Worm (Caenorhabditis elegans) whole organism, midembryonic: Measurements from ENCODE around the gene scc-2.

ENCODE experiments used
- T22C8.4 ChIP-seq: fragments of 200-800 bp; sonication (Bioruptor generic); IDR thresholded peaks from 2 replicates; pipeline ENCODE4 v1.3.6; 2022; ENCODE audit warnings: missing genetic modification characterization, missing compliant biosample characterization
- cog-1 ChIP-seq: sonication (generic microtip); optimal IDR thresholded peaks from 2 replicates; lab custom pipeline; 2016; ENCODE audit warnings: missing genetic modification characterization, missing compliant biosample characterization
- flt-1 ChIP-seq: fragments of 200-800 bp; sonication (Bioruptor generic); IDR thresholded peaks from 2 replicates; pipeline ENCODE4 v1.3.6; 2022; ENCODE audit warnings: missing genetic modification characterization, missing compliant biosample characterization
- klf-2 ChIP-seq: fragments of 200-800 bp; sonication (Bioruptor generic); conservative IDR thresholded peaks from 2 replicates; pipeline ENCODE4 v1.3.6; 2022; ENCODE audit warnings: missing genetic modification reagents, missing genetic modification characterization, missing compliant biosample characterization
- med-1 ChIP-seq: sonication (generic microtip); optimal IDR thresholded peaks from 2 replicates; lab custom pipeline; 2017; ENCODE audit warnings: missing genetic modification characterization, mild to moderate bottlenecking, missing compliant biosample characterization, antibody characterized with exemption, missing genetic modification reagents; ENCODE audit not compliant: insufficient read depth
- ref-1 ChIP-seq: fragments of 200-800 bp; sonication (Bioruptor generic); conservative IDR thresholded peaks from 2 replicates; pipeline ENCODE4 v1.3.6; 2022; ENCODE audit warnings: missing genetic modification reagents, missing genetic modification characterization, missing compliant biosample characterization
- tab-1 ChIP-seq: fragments of 200-800 bp; sonication (Bioruptor generic); IDR thresholded peaks from 2 replicates; pipeline ENCODE4 v1.3.6; 2022; ENCODE audit warnings: missing genetic modification characterization, missing compliant biosample characterization
- ztf-23 ChIP-seq: fragments of 200-800 bp; sonication (Bioruptor generic); IDR thresholded peaks from 2 replicates; pipeline ENCODE4 v1.3.6; 2022; ENCODE audit warnings: missing genetic modification reagents, missing genetic modification characterization, missing compliant biosample characterization
- ztf-29 ChIP-seq: fragments of 200-800 bp; sonication (Bioruptor generic); IDR thresholded peaks from 2 replicates; pipeline ENCODE4 v1.3.6; 2022; ENCODE audit warnings: missing genetic modification reagents, missing genetic modification characterization, missing compliant biosample characterization

The scc-2 gene

DNA sequence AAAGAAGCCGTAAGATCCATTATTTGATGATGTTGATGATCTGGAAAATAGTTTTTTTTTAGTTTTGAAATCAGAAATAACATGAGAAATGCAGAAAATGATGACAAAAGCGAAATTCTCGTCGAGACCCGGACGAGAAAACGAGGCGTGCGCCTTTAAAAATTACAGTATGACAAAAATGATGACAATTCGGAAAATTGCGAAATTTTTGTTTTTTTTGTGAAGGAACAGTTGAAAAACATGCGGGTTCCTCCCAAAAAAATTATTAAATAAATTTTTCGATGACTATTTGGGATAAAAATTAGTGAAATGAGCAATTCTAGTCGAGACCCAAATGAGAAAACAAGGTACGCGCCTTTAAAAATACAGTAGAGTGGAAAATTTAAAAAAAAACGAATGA is 42.9 kb downstream of the scc-2 start, which contains the start of gene ubxn-3:
TSS of gene ubxn-3 (minus strand) at position 66 of the 400 bp plus-strand sequence.
- no peak for TF ChIP-seq med-1 (GFP tag; lab: Kevin White, UChicago)
- TF ChIP-seq ztf-29: no peak
- no peak for TF ChIP-seq tab-1 (GFP tag; lab: Robert Waterston, UW)
- TF ChIP-seq flt-1 (GFP tag; lab: Robert Waterston, UW): no peak

DNA sequence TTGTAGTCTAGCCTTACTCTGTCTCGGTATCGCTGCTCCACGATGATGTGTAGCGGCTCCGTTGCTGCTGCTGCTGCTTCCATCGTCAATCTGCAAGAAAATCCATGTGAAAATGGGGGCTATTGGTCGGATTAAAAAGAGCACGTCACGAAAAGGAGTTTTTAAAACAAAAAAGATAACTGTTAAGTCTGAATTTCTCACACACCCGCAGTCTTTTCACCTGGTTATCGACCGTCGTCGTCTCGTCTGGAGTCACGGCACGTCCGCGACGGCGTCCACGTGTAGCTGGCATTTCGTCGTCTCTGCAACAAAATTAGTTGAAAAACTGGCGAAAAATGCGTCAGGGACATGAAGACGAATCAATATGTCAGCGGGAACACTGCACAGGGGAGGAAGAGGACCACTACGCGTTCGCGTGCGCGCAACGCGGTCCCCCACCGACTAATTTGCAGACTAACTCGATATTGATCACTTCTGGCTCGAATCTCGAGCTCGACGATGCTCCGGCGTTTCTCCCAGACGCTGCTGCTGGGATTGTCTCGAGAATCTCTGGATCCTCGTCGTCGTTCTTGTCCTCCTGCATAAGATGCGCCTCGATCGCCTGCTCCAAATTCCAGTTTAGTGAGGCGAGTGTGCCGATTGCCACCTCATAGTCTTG is 43.5 kb downstream of the scc-2 start:
- TF ChIP-seq klf-2 (no peak), tab-1 (GFP tag; lab: Robert Waterston, UW) (no peak), ztf-23 (GFP tag; lab: Robert Waterston, UW) (no peak), cog-1 (tag; lab: Kevin White, UChicago) (no peak), T22C8.4 (GFP tag; lab: Robert Waterston, UW) (no peak), ztf-29 (no peak), flt-1 (GFP tag; lab: Robert Waterston, UW) (no peak), med-1 (GFP tag; lab: Kevin White, UChicago) (no peak), ref-1 (GFP tag; lab: Robert Waterston, UW) (no peak)

DNA sequence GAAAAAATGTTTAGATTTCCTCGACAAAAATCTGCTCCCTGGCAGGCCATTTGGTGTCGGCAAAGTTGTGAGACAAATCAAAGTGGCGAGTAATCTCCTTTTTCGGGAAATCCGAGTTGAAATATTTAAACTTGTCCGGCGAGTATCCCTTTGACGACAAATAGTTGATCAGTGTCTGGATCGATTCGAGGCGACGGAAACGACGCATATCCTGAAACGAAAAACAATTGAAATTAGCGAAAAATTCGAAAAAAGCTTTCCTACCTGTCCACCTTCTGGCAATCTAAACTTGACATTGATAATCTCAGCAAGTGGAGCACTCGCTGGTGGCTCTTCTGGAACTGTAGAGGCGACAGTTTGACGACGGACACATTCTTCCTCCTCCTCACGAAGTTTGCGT is 46.2 kb downstream of the scc-2 start:
- TF ChIP-seq ztf-23 (GFP tag; lab: Robert Waterston, UW): no peak
- no peak for TF ChIP-seq tab-1 (GFP tag; lab: Robert Waterston, UW)
- no peak for TF ChIP-seq flt-1 (GFP tag; lab: Robert Waterston, UW)
- no peak for TF ChIP-seq T22C8.4 (GFP tag; lab: Robert Waterston, UW)

DNA sequence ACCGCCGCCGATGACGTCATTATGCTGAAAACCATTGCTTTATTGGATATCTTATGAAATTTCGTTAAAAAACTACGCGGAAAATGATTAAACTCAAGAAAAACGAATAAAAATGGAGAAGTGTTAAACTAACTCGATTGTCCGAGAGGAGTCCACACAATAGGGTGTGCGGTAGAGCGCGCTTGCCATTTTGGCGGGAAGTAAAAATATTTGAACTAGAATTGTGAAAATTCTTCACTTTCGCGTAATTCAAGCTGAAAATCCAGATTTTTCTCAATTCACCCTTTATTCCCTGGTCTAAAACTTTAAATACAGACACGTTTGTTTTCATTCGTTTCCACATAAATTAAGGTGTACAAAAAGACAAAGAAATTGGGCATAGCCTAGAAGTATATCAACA is 46.9 kb downstream of the scc-2 start, which contains the start of gene F48A11.4:
TSS of gene F48A11.4 (minus strand) at position 24 of the 400 bp plus-strand sequence.
- TF ChIP-seq klf-2 (no peak), med-1 (GFP tag; lab: Kevin White, UChicago) (no peak), flt-1 (GFP tag; lab: Robert Waterston, UW) (peak; percentile 75), T22C8.4 (GFP tag; lab: Robert Waterston, UW) (no peak), ref-1 (GFP tag; lab: Robert Waterston, UW) (no peak), tab-1 (GFP tag; lab: Robert Waterston, UW) (no peak), ztf-23 (GFP tag; lab: Robert Waterston, UW) (peak; percentile 78), ztf-29 (no peak), cog-1 (tag; lab: Kevin White, UChicago) (peak; percentile 66)

DNA sequence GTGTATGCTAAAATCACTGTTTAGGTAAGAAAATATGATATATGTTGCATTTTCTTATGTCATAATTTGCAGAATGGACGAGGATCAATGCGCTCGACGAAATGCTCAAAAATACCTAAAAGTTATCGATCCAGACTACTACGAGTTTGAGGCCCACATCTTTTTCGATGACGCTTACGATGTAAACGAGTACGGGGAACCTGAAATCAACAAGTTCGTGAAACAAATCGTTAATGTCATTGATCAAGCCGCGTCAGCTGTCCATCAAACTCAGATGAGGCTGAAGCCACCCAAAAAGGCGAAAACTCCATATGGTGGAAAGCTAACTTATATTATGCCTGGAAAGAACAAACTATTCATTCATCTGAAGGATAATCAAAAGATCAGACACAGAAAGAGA is 55.4 kb downstream of the scc-2 start:
- TF ChIP-seq med-1 (GFP tag; lab: Kevin White, UChicago) (no peak), T22C8.4 (GFP tag; lab: Robert Waterston, UW) (no peak), ztf-23 (GFP tag; lab: Robert Waterston, UW) (no peak), tab-1 (GFP tag; lab: Robert Waterston, UW) (no peak), flt-1 (GFP tag; lab: Robert Waterston, UW) (no peak), ref-1 (GFP tag; lab: Robert Waterston, UW) (no peak), cog-1 (tag; lab: Kevin White, UChicago) (no peak), ztf-29 (no peak), klf-2 (no peak)

DNA sequence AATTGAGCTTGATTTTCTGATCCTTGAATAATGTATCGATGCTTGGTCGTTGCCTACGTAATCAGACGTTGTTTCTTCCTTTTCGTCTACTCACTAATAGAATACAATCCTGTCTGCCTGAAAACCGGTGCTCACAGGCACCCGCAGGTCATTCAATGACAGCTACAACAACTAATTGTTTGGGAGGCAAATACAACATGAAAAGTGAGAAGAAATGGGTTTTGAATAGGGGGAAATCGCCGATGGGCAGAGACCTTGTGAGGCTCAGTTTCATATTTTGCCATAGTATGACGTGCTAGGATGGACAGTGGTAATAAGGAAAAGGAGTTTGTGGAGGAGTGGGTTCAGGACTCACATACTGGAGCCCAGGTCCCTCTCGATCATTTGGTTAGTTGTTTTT is 66.8 kb downstream of the scc-2 start, which contains the start of gene chs-2:
TSS of gene chs-2 (plus strand) at position 301 of the 400 bp plus-strand sequence.
- TF ChIP-seq flt-1 (GFP tag; lab: Robert Waterston, UW) (no peak), T22C8.4 (GFP tag; lab: Robert Waterston, UW) (no peak), cog-1 (tag; lab: Kevin White, UChicago) (no peak), ztf-29 (no peak), tab-1 (GFP tag; lab: Robert Waterston, UW) (no peak), med-1 (GFP tag; lab: Kevin White, UChicago) (no peak), klf-2 (no peak), ztf-23 (GFP tag; lab: Robert Waterston, UW) (no peak), ref-1 (GFP tag; lab: Robert Waterston, UW) (no peak)

DNA sequence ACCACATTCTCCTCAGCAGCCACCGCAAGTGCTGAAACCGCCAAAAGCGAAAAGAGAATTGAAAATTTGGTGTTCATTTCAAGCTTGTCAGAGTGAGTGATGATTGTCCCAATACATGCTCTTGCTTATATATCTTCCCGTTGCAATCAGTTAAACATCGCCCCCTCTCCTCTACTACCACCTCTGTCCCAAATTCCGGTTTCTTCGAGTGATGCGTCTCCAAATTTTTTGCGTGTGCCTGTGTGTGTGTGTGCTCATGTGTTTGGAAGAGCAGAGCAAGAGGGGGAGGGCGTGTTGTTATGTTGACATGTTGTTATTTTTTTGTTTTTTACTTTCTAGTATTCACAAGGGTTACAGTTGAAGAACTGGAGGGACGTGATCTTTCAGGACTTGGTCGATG is 69.0 kb downstream of the scc-2 start, which contains the start of gene abu-11:
TSS of gene abu-11 (minus strand) at position 101 of the 400 bp plus-strand sequence.
- no peak for TF ChIP-seq ztf-23 (GFP tag; lab: Robert Waterston, UW)
- TF ChIP-seq T22C8.4 (GFP tag; lab: Robert Waterston, UW): no peak
- no peak for TF ChIP-seq cog-1 (tag; lab: Kevin White, UChicago)
- no peak for TF ChIP-seq ztf-29
- TF ChIP-seq tab-1 (GFP tag; lab: Robert Waterston, UW): no peak
- no peak for TF ChIP-seq flt-1 (GFP tag; lab: Robert Waterston, UW)
- TF ChIP-seq klf-2: no peak

DNA sequence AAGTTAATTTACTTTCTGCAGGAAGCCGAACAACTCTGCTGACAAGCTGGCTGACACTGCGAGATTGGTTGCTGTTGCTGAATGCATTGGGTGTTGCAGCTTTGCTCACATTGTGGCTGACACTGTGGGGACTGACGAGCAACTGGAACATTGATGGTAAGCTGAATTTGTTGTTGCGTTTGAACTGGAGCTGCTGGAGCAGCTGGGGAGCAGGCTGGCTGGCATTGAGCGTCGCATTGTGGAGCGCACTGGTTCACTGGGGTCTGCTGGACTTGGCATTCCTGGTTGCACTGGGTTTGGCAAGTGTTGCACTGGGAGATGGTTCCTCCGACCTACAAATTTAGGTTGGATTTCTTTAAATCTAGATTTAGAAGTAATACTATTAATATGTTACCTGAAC is 70.9 kb downstream of the scc-2 start:
- TF ChIP-seq ztf-29 (no peak), flt-1 (GFP tag; lab: Robert Waterston, UW) (no peak), klf-2 (no peak), ztf-23 (GFP tag; lab: Robert Waterston, UW) (no peak), ref-1 (GFP tag; lab: Robert Waterston, UW) (no peak), med-1 (GFP tag; lab: Kevin White, UChicago) (no peak), tab-1 (GFP tag; lab: Robert Waterston, UW) (no peak), T22C8.4 (GFP tag; lab: Robert Waterston, UW) (no peak), cog-1 (tag; lab: Kevin White, UChicago) (no peak)
